Worm (Caenorhabditis elegans) whole organism, young adult: ENCODE measurements around the gene C14F11.4.

Experiments
- B0261.1 ChIP-seq: sonication (generic microtip); optimal IDR thresholded peaks from 2 replicates; lab custom pipeline; 2016; ENCODE audit warnings: mild to moderate bottlenecking, missing genetic modification characterization, moderate library complexity, missing compliant biosample characterization
- B0336.3 ChIP-seq: fragments of 200-800 bp; sonication (Bioruptor generic); IDR thresholded peaks from 2 replicates; pipeline ENCODE4 v1.3.6; 2022; ENCODE audit warnings: missing genetic modification characterization, missing compliant biosample characterization
- F10E7.11 ChIP-seq: sonication (generic microtip); optimal IDR thresholded peaks from 2 replicates; lab custom pipeline; 2017; ENCODE audit warnings: mild to moderate bottlenecking, missing genetic modification characterization, moderate library complexity, missing compliant biosample characterization
- F22D6.2 ChIP-seq: sonication (generic microtip); optimal IDR thresholded peaks from 2 replicates; lab custom pipeline; 2016; ENCODE audit warnings: mild to moderate bottlenecking, missing genetic modification characterization, missing compliant biosample characterization
- F37B4.10 ChIP-seq: fragments of 200-800 bp; sonication (Bioruptor generic); IDR thresholded peaks from 2 replicates; pipeline ENCODE4 v1.3.6; 2022; ENCODE audit warnings: missing genetic modification characterization, missing compliant biosample characterization
- F57A8.1 ChIP-seq: fragments of 200-800 bp; sonication (Bioruptor generic); optimal IDR thresholded peaks from 2 replicates; lab custom pipeline; 2018; ENCODE audit warnings: mild to moderate bottlenecking, missing genetic modification characterization, moderate library complexity, missing compliant biosample characterization
- K11D2.4 ChIP-seq: fragments of 200-800 bp; sonication (Bioruptor generic); IDR thresholded peaks from 2 replicates; pipeline ENCODE4 v1.3.6; 2022; ENCODE audit warnings: missing genetic modification reagents, missing genetic modification characterization, missing compliant biosample characterization
- K12H6.12 ChIP-seq: fragments of 200-800 bp; sonication (Bioruptor generic); optimal IDR thresholded peaks from 2 replicates; lab custom pipeline; 2018; ENCODE audit warnings: mild to moderate bottlenecking, missing genetic modification characterization, missing compliant biosample characterization
- T07F8.4 ChIP-seq: sonication (generic microtip); optimal IDR thresholded peaks from 2 replicates; lab custom pipeline; 2016; ENCODE audit warnings: mild to moderate bottlenecking, missing genetic modification characterization, moderate library complexity, missing compliant biosample characterization
- Y67H2A.10 ChIP-seq: fragments of 200-800 bp; sonication (Bioruptor generic); conservative IDR thresholded peaks from 2 replicates; pipeline ENCODE4 v1.3.6; 2022; ENCODE audit warnings: missing genetic modification reagents, missing genetic modification characterization, missing compliant biosample characterization
- Y95B8A.8 ChIP-seq: fragments of 200-800 bp; sonication (Bioruptor generic); IDR thresholded peaks from 2 replicates; pipeline ENCODE4 v1.3.6; 2022; ENCODE audit warnings: missing genetic modification reagents, missing genetic modification characterization, missing compliant biosample characterization
- ZK185.1 ChIP-seq: sonication (generic microtip); optimal IDR thresholded peaks from 2 replicates; lab custom pipeline; 2016; ENCODE audit warnings: mild to moderate bottlenecking, missing genetic modification characterization, missing compliant biosample characterization; ENCODE audit not compliant: poor library complexity, severe bottlenecking
- attf-3 ChIP-seq: fragments of 200-800 bp; sonication (Bioruptor generic); conservative IDR thresholded peaks from 2 replicates; pipeline ENCODE4 v1.3.6; 2022; ENCODE audit warnings: missing genetic modification reagents, missing genetic modification characterization, missing compliant biosample characterization
- attf-6 ChIP-seq: fragments of 200-800 bp; sonication (Bioruptor generic); IDR thresholded peaks from 2 replicates; pipeline ENCODE4 v1.3.6; 2022; ENCODE audit warnings: missing genetic modification reagents, missing genetic modification characterization, missing compliant biosample characterization
- bed-1 ChIP-seq: fragments of 200-800 bp; sonication (Bioruptor generic); IDR thresholded peaks from 2 replicates; pipeline ENCODE4 v1.3.6; 2022; ENCODE audit warnings: missing genetic modification reagents, missing genetic modification characterization, missing compliant biosample characterization
- ccch-3 ChIP-seq: fragments of 200-800 bp; sonication (Bioruptor generic); optimal IDR thresholded peaks from 2 replicates; lab custom pipeline; 2018; ENCODE audit warnings: mild to moderate bottlenecking, missing genetic modification characterization, missing compliant biosample characterization
- cebp-1 ChIP-seq, 2 experiments: fragments of 200-800 bp in 1 of 2; sonication (Bioruptor generic) in 1 of 2; sonication (generic microtip) in 1 of 2; IDR thresholded peaks in 1 of 2; optimal IDR thresholded peaks in 1 of 2; 2 replicates each; pipeline versions ENCODE4 v1.3.6 to Lab custom; 2017 to 2022; ENCODE audit warnings: missing compliant biosample characterization in 2 of 2, missing genetic modification characterization in 2 of 2, mild to moderate bottlenecking in 1 of 2, missing genetic modification reagents in 1 of 2, moderate library complexity in 1 of 2
- ceh-27 ChIP-seq: fragments of 200-800 bp; sonication (Bioruptor generic); optimal IDR thresholded peaks from 2 replicates; lab custom pipeline; 2018; ENCODE audit warnings: mild to moderate bottlenecking, missing genetic modification characterization, moderate library complexity, missing compliant biosample characterization
- ceh-40 ChIP-seq: fragments of 200-800 bp; sonication (Bioruptor generic); IDR thresholded peaks from 2 replicates; pipeline ENCODE4 v1.3.6; 2022; ENCODE audit warnings: missing genetic modification characterization, missing compliant biosample characterization
- ceh-58 ChIP-seq: fragments of 200-800 bp; sonication (Bioruptor generic); IDR thresholded peaks from 2 replicates; pipeline ENCODE4 v1.3.6; 2022; ENCODE audit warnings: missing genetic modification characterization, missing compliant biosample characterization
- ceh-79 ChIP-seq: sonication (generic microtip); optimal IDR thresholded peaks from 2 replicates; lab custom pipeline; 2017; ENCODE audit warnings: mild to moderate bottlenecking, missing genetic modification characterization, missing compliant biosample characterization
- ets-4 ChIP-seq: fragments of 200-800 bp; sonication (Bioruptor generic); optimal IDR thresholded peaks from 2 replicates; lab custom pipeline; 2018; ENCODE audit warnings: mild to moderate bottlenecking, missing genetic modification characterization, missing compliant biosample characterization
- gei-17 ChIP-seq: fragments of 200-800 bp; sonication (Bioruptor generic); optimal IDR thresholded peaks from 2 replicates; lab custom pipeline; 2018; ENCODE audit warnings: mild to moderate bottlenecking, missing genetic modification characterization, missing compliant biosample characterization
- hlh-12 ChIP-seq: sonication (generic microtip); optimal IDR thresholded peaks from 2 replicates; lab custom pipeline; 2016; ENCODE audit warnings: missing genetic modification characterization, missing compliant biosample characterization
- hmg-1.2 ChIP-seq: fragments of 200-800 bp; sonication (Bioruptor generic); IDR thresholded peaks from 2 replicates; pipeline ENCODE4 v1.3.6; 2022; ENCODE audit warnings: missing genetic modification reagents, missing genetic modification characterization, missing compliant biosample characterization
- hsf-1 ChIP-seq: fragments of 200-800 bp; sonication (Bioruptor generic); IDR thresholded peaks from 2 replicates; pipeline ENCODE4 v1.3.6; 2022; ENCODE audit warnings: missing genetic modification reagents, missing genetic modification characterization, missing compliant biosample characterization
- lag-1 ChIP-seq: fragments of 200-800 bp; sonication (Bioruptor generic); IDR thresholded peaks from 2 replicates; pipeline ENCODE4 v1.3.6; 2022; ENCODE audit warnings: missing genetic modification reagents, missing genetic modification characterization, missing compliant biosample characterization
- let-526 ChIP-seq: fragments of 200-800 bp; sonication (Bioruptor generic); IDR thresholded peaks from 2 replicates; pipeline ENCODE4 v1.3.6; 2022; ENCODE audit warnings: missing genetic modification reagents, missing genetic modification characterization, missing compliant biosample characterization
- lin-35 ChIP-seq, 3 experiments: fragments of 150-350 bp in 2 of 3; sonication (generic microtip) in 1 of 3; optimal IDR thresholded peaks; 2 replicates each; lab custom pipeline; 2014 to 2018; ENCODE audit warnings: missing biosample characterization in 3 of 3, missing genetic modification characterization in 3 of 3, missing genetic modification reagents in 3 of 3
- lin-40 ChIP-seq: sonication (generic microtip); optimal IDR thresholded peaks from 2 replicates; lab custom pipeline; 2016; ENCODE audit warnings: missing genetic modification characterization, mild to moderate bottlenecking, missing compliant biosample characterization, missing genotype, missing genetic modification reagents
- lsl-1 ChIP-seq: fragments of 200-800 bp; sonication (Bioruptor generic); optimal IDR thresholded peaks from 2 replicates; lab custom pipeline; 2018; ENCODE audit warnings: mild to moderate bottlenecking, missing genetic modification characterization, moderate library complexity, missing compliant biosample characterization
- mes-4 ChIP-seq: sonication (generic microtip); optimal IDR thresholded peaks from 2 replicates; lab custom pipeline; 2016; ENCODE audit warnings: missing genotype, missing genetic modification characterization, missing compliant biosample characterization
- nfya-1 ChIP-seq: sonication (generic microtip); optimal IDR thresholded peaks from 2 replicates; lab custom pipeline; 2017; ENCODE audit warnings: antibody characterized with exemption, missing compliant biosample characterization, missing genetic modification characterization, borderline replicate concordance; ENCODE audit not compliant: insufficient read depth
- nfya-2 ChIP-seq: fragments of 200-800 bp; sonication (Bioruptor generic); IDR thresholded peaks from 2 replicates; pipeline ENCODE4 v1.3.6; 2022; ENCODE audit warnings: missing genetic modification reagents, missing genetic modification characterization, missing compliant biosample characterization
- nhr-120 ChIP-seq: fragments of 200-800 bp; sonication (Bioruptor generic); IDR thresholded peaks from 2 replicates; pipeline ENCODE4 v1.3.6; 2022; ENCODE audit warnings: missing genetic modification characterization, missing compliant biosample characterization
- nhr-80 ChIP-seq: sonication (generic microtip); optimal IDR thresholded peaks from 2 replicates; lab custom pipeline; 2016; ENCODE audit warnings: missing genetic modification characterization, missing compliant biosample characterization
- nhr-90 ChIP-seq: sonication (generic microtip); optimal IDR thresholded peaks from 2 replicates; lab custom pipeline; 2016; ENCODE audit warnings: missing genotype, mild to moderate bottlenecking, missing genetic modification characterization, missing compliant biosample characterization
- pbrm-1 ChIP-seq: fragments of 200-800 bp; sonication (Bioruptor generic); IDR thresholded peaks from 2 replicates; pipeline ENCODE4 v1.3.6; 2022; ENCODE audit warnings: missing genetic modification reagents, missing genetic modification characterization, missing compliant biosample characterization
- rec-8 ChIP-seq, 2 experiments: sonication (generic microtip); optimal IDR thresholded peaks; 2 replicates each; lab custom pipeline; 2016; ENCODE audit warnings: mild to moderate bottlenecking in 2 of 2, missing genetic modification characterization in 2 of 2, missing genetic modification reagents in 2 of 2, missing genotype in 2 of 2, missing biosample characterization in 1 of 2, missing compliant biosample characterization in 1 of 2, moderate library complexity in 1 of 2
- repo-1 ChIP-seq: sonication (generic microtip); optimal IDR thresholded peaks from 2 replicates; lab custom pipeline; 2017; ENCODE audit warnings: mild to moderate bottlenecking, missing genetic modification characterization, missing compliant biosample characterization
- snpc-3.4 ChIP-seq: sonication (generic microtip); optimal IDR thresholded peaks from 2 replicates; lab custom pipeline; 2017; ENCODE audit warnings: missing genetic modification characterization, mild to moderate bottlenecking, missing compliant biosample characterization, antibody characterized with exemption, moderate library complexity, missing genotype, missing genetic modification reagents
- somi-1 ChIP-seq: fragments of 200-800 bp; sonication (Bioruptor generic); optimal IDR thresholded peaks from 2 replicates; lab custom pipeline; 2018; ENCODE audit warnings: mild to moderate bottlenecking, missing genetic modification characterization, missing compliant biosample characterization
- tbx-9 ChIP-seq: sonication (generic microtip); optimal IDR thresholded peaks from 2 replicates; lab custom pipeline; 2016; ENCODE audit warnings: borderline replicate concordance, missing genetic modification characterization, inconsistent platforms, missing compliant biosample characterization
- tlf-1 ChIP-seq: fragments of 200-800 bp; sonication (Bioruptor generic); optimal IDR thresholded peaks from 2 replicates; lab custom pipeline; 2018; ENCODE audit warnings: mild to moderate bottlenecking, missing genetic modification characterization, missing compliant biosample characterization
- unc-62 ChIP-seq: fragments of 150-350 bp; optimal IDR thresholded peaks from 2 replicates; lab custom pipeline; 2014; ENCODE audit warnings: missing biosample characterization, missing genetic modification reagents, missing genetic modification characterization
- zfh-2 ChIP-seq: fragments of 200-800 bp; sonication (Bioruptor generic); conservative IDR thresholded peaks from 2 replicates; pipeline ENCODE4 v1.3.6; 2022; ENCODE audit warnings: missing genetic modification reagents, missing genetic modification characterization, missing compliant biosample characterization

Gene C14F11.4

DNA sequence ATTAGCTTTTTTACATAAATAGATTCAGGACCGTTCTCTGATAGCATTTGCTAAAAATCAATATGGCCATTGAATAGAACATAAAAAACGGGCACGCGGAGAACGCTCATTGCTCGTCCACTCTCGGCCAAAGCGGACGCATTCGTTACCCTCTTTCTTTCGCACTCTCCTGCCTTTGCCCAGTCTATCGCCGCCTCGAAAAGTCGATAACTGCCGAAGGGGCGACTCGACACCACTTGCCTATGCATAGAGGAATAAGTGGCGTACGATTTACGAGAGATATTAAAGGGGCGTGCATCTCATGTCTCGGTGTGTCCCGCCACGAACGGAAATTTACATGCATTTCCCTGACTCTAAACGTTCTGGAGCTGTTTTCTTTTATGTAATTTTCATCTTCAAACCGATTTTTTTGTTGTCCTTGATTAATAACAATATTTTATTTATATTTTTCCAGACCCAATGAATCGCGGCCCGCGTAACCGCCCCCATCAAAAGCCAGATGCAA is 30.4 kb upstream of the C14F11.4 start, which contains the start of gene W05H9.4 (continued):
- TF ChIP-seq nhr-80 (tag; lab: Kevin White, UChicago) = peak; percentile 14
- TF ChIP-seq bed-1 (GFP tag; lab: Robert Waterston, UW) = no peak
- no peak for TF ChIP-seq F10E7.11 (tag; lab: Kevin White, UChicago)
- TF ChIP-seq ceh-40 (GFP tag; lab: Robert Waterston, UW) = no peak
- TF ChIP-seq ceh-27 = peak; percentile 36
- TF ChIP-seq cebp-1 (GFP tag; IDR thresholded peaks at IDR 0.05; lab: Robert Waterston, UW) = no peak
- no peak for TF ChIP-seq cebp-1 (tag; optimal IDR thresholded peaks at IDR 0.05; lab: Kevin White, UChicago)
- TF ChIP-seq Y95B8A.8 (GFP tag; lab: Robert Waterston, UW) = no peak
- TF ChIP-seq rec-8 (tag; optimal IDR thresholded peaks at IDR 0.05; lab: Kevin White, UChicago) = no peak
- peak; percentile 70 for TF ChIP-seq hmg-1.2 (GFP tag; lab: Robert Waterston, UW)
- TF ChIP-seq lag-1 (GFP tag; lab: Robert Waterston, UW) = no peak
- TF ChIP-seq nhr-90 (tag; lab: Kevin White, UChicago) = no peak
- no peak for TF ChIP-seq tlf-1 (GFP tag; lab: Kevin White, UChicago)
- TF ChIP-seq zfh-2 = peak; percentile 73; the same call in 1 of the 2 replicates
- TF ChIP-seq F22D6.2 = no peak
- TF ChIP-seq F37B4.10 (GFP tag; lab: Robert Waterston, UW) = no peak
- no peak for TF ChIP-seq ceh-79 (tag; lab: Kevin White, UChicago)
- TF ChIP-seq B0261.1 (tag; lab: Kevin White, UChicago) = no peak
- peak; percentile 20 for TF ChIP-seq lin-40 (tag; lab: Kevin White, UChicago)
- TF ChIP-seq K12H6.12 (tag; lab: Kevin White, UChicago) = peak; percentile 18
- TF ChIP-seq nhr-120 = no peak
- no peak for TF ChIP-seq F57A8.1 (GFP tag; lab: Kevin White, UChicago)

DNA sequence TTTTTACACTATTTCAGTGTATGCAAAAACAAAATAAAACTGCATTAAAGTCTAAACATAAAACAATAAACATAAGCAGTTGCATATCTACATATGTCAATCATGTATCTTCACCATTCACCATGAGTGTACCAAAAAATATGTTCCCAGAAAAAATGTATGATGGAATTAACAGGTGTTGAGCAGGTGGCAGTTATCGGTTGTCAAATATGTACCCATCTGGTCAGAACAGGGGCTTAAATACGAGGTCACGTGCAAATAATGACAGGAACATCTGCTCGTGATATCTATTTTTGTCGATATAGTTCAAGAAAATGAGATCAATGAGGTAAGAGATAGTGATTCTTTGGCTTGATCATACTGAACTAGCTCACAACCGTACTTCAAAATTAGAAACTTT is 26.2 kb upstream of the C14F11.4 start:
- TF ChIP-seq attf-3 (GFP tag; lab: Robert Waterston, UW) (no peak), lsl-1 (GFP tag; lab: Kevin White, UChicago) (no peak), ccch-3 (GFP tag; lab: Kevin White, UChicago) (no peak), ets-4 (no peak), F22D6.2 (no peak), B0261.1 (tag; lab: Kevin White, UChicago) (no peak), let-526 (GFP tag; lab: Robert Waterston, UW) (no peak), hlh-12 (no peak), T07F8.4 (tag; lab: Kevin White, UChicago) (no peak), Y67H2A.10 (no peak), hsf-1 (GFP tag; lab: Robert Waterston, UW) (no peak), tlf-1 (GFP tag; lab: Kevin White, UChicago) (no peak)

DNA sequence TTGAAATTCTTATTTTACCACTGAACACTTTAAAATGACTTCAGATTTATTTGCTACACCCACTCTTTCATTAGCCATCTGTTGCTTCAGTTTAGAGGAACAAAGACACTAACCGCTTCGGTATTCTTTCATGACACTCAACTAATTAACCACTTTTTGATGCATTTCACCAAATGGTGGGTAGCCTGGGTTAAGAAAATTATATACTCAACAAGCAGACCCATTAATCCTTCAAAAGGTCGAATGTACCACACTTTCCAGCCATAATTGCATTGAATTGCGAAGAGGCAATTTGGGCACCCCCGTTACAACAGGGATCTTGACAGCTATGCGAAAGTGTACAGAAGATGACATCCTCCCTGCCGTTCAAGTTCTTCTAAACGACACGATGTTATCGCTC is 25.6 kb upstream of the C14F11.4 start:
- TF ChIP-seq pbrm-1 (GFP tag; lab: Robert Waterston, UW) (no peak), attf-6 (GFP tag; lab: Robert Waterston, UW) (no peak), nfya-1 (tag; lab: Kevin White, UChicago) (no peak), nfya-2 (no peak), ZK185.1 (tag; lab: Kevin White, UChicago) (no peak), ceh-58 (no peak), B0336.3 (GFP tag; lab: Robert Waterston, UW) (no peak), snpc-3.4 (tag; lab: Kevin White, UChicago) (no peak), unc-62 (GFP tag; lab: Kevin White, UChicago) (no peak), somi-1 (GFP tag; lab: Kevin White, UChicago) (no peak), tlf-1 (GFP tag; lab: Kevin White, UChicago) (no peak), ceh-27 (no peak), K11D2.4 (no peak), tbx-9 (no peak), repo-1 (tag; lab: Kevin White, UChicago) (no peak), gei-17 (GFP tag; lab: Kevin White, UChicago) (no peak), mes-4 (tag; lab: Kevin White, UChicago) (no peak), lin-35 (GFP tag; optimal IDR thresholded peaks at IDR 0.05; lab: Kevin White, UChicago) (no peak)
